Fruit fly (Drosophila melanogaster) whole organism, embryonic: Measurements from ENCODE around the gene hiro.

ENCODE experiments used
- Atf-2 ChIP-seq: fragments of 200-800 bp; sonication (Bioruptor generic); optimal IDR thresholded peaks from 2 replicates; lab custom pipeline; 2016; ENCODE audit warnings: missing biosample characterization, missing genetic modification characterization
- C15 ChIP-seq: fragments of 200-800 bp; sonication (Bioruptor generic); IDR thresholded peaks from 3 replicates; pipeline ENCODE4 v1.3.6; 2022; ENCODE audit warnings: missing biosample characterization, missing genetic modification characterization
- CG10209 ChIP-seq: fragments of 200-800 bp; sonication (Bioruptor generic); optimal IDR thresholded peaks from 3 replicates; lab custom pipeline; 2017; ENCODE audit warnings: missing biosample characterization, mild to moderate bottlenecking, missing genetic modification characterization, missing genetic modification reagents
- CG10274 ChIP-seq: fragments of 200-800 bp; sonication (Bioruptor generic); optimal IDR thresholded peaks from 3 replicates; lab custom pipeline; 2017; ENCODE audit warnings: missing biosample characterization, mild to moderate bottlenecking, missing genetic modification characterization
- CG11093 ChIP-seq: fragments of 200-800 bp; sonication (Bioruptor generic); IDR thresholded peaks from 3 replicates; pipeline ENCODE4 v1.3.6; 2022; ENCODE audit warnings: missing biosample characterization, missing genetic modification characterization
- CG11560 ChIP-seq: fragments of 200-800 bp; sonication (Bioruptor generic); IDR thresholded peaks from 3 replicates; pipeline ENCODE4 v1.3.6; 2022; ENCODE audit warnings: missing biosample characterization, missing genetic modification characterization
- CG12071 ChIP-seq: fragments of 200-800 bp; sonication (Bioruptor generic); optimal IDR thresholded peaks from 3 replicates; lab custom pipeline; 2018; ENCODE audit warnings: missing biosample characterization, mild to moderate bottlenecking, missing genetic modification characterization
- CG12219 ChIP-seq: fragments of 200-800 bp; sonication (Bioruptor generic); optimal IDR thresholded peaks from 3 replicates; lab custom pipeline; 2018; ENCODE audit warnings: missing biosample characterization, mild to moderate bottlenecking, missing genetic modification characterization
- CG12299 ChIP-seq: fragments of 200-800 bp; sonication (Bioruptor generic); optimal IDR thresholded peaks from 2 replicates; lab custom pipeline; 2018; ENCODE audit warnings: missing biosample characterization, mild to moderate bottlenecking, missing genetic modification characterization
- CG12942 ChIP-seq: fragments of 200-800 bp; sonication (Bioruptor generic); optimal IDR thresholded peaks from 3 replicates; lab custom pipeline; 2016; ENCODE audit warnings: missing biosample characterization, missing genetic modification characterization
- CG13775 ChIP-seq: fragments of 200-800 bp; sonication (Bioruptor generic); optimal IDR thresholded peaks from 3 replicates; lab custom pipeline; 2017; ENCODE audit warnings: missing biosample characterization, mild to moderate bottlenecking, missing genetic modification characterization
- CG18262 ChIP-seq: fragments of 200-800 bp; optimal IDR thresholded peaks from 3 replicates; lab custom pipeline; 2019; ENCODE audit warnings: missing biosample characterization, mild to moderate bottlenecking, missing genetic modification characterization, moderate library complexity
- CG2120 ChIP-seq: fragments of 200-800 bp; sonication (Bioruptor generic); optimal IDR thresholded peaks from 3 replicates; lab custom pipeline; 2016; ENCODE audit warnings: missing biosample characterization, missing genetic modification characterization
- CG31441 ChIP-seq: fragments of 200-800 bp; sonication (Bioruptor generic); IDR thresholded peaks from 2 replicates; pipeline ENCODE4 v1.3.6; 2022; ENCODE audit warnings: missing biosample characterization, missing genetic modification characterization
- CG34422 ChIP-seq: fragments of 200-800 bp; sonication (Bioruptor generic); IDR thresholded peaks from 3 replicates; pipeline ENCODE4 v1.3.6; 2022; ENCODE audit warnings: missing biosample characterization, missing genetic modification characterization
- CG3838 ChIP-seq: fragments of 200-800 bp; sonication (Bioruptor generic); optimal IDR thresholded peaks from 3 replicates; lab custom pipeline; 2016; ENCODE audit warnings: missing biosample characterization, missing genetic modification characterization
- CG3847 ChIP-seq: fragments of 200-800 bp; sonication (Bioruptor generic); IDR thresholded peaks from 2 replicates; pipeline ENCODE4 v1.3.6; 2022; ENCODE audit warnings: missing biosample characterization, missing genetic modification characterization
- CG3995 ChIP-seq: fragments of 200-800 bp; sonication (Bioruptor generic); optimal IDR thresholded peaks from 3 replicates; lab custom pipeline; 2016; ENCODE audit warnings: missing biosample characterization, missing genetic modification characterization
- CG4424 ChIP-seq: fragments of 200-800 bp; sonication (Bioruptor generic); optimal IDR thresholded peaks from 3 replicates; lab custom pipeline; 2016; ENCODE audit warnings: missing biosample characterization, missing genetic modification characterization
- CG7786 ChIP-seq: fragments of 200-800 bp; sonication (Bioruptor generic); optimal IDR thresholded peaks from 2 replicates; lab custom pipeline; 2016; ENCODE audit warnings: missing biosample characterization, missing genetic modification characterization
- CkIIα-i1 ChIP-seq: fragments of 200-800 bp; sonication (Bioruptor generic); IDR thresholded peaks from 2 replicates; pipeline ENCODE4 v1.3.6; 2022; ENCODE audit warnings: missing biosample characterization, missing genetic modification characterization
- Dip2 ChIP-seq: fragments of 200-800 bp; sonication (Bioruptor generic); IDR thresholded peaks from 2 replicates; pipeline ENCODE4 v1.3.6; 2022; ENCODE audit warnings: missing biosample characterization, missing genetic modification characterization
- E2f2 ChIP-seq: fragments of 200-800 bp; sonication (Bioruptor generic); IDR thresholded peaks from 2 replicates; pipeline ENCODE4 v1.3.6; 2022; ENCODE audit warnings: missing biosample characterization, missing genetic modification characterization
- Hand ChIP-seq: fragments of 200-800 bp; sonication (Bioruptor generic); optimal IDR thresholded peaks from 2 replicates; lab custom pipeline; 2017; ENCODE audit warnings: mild to moderate bottlenecking, missing biosample characterization, missing genetic modification reagents, missing genetic modification characterization
- NC2α ChIP-seq: fragments of 200-800 bp; sonication (Bioruptor generic); optimal IDR thresholded peaks from 2 replicates; lab custom pipeline; 2016; ENCODE audit warnings: missing biosample characterization, missing genetic modification characterization
- NK7.1 ChIP-seq: fragments of 200-800 bp; sonication (Bioruptor generic); optimal IDR thresholded peaks from 3 replicates; lab custom pipeline; 2016; ENCODE audit warnings: missing biosample characterization, missing genetic modification characterization
- Nf-YC ChIP-seq: fragments of 200-800 bp; optimal IDR thresholded peaks from 3 replicates; lab custom pipeline; 2019; ENCODE audit warnings: missing biosample characterization, mild to moderate bottlenecking, missing genetic modification characterization, moderate library complexity
- PHDP ChIP-seq: fragments of 200-800 bp; sonication (Bioruptor generic); optimal IDR thresholded peaks from 3 replicates; lab custom pipeline; 2018; ENCODE audit warnings: missing biosample characterization, mild to moderate bottlenecking, missing genetic modification characterization, moderate library complexity
- Spps ChIP-seq: fragments of 200-800 bp; sonication (Bioruptor generic); optimal IDR thresholded peaks from 2 replicates; lab custom pipeline; 2018; ENCODE audit warnings: missing biosample characterization, mild to moderate bottlenecking, missing genetic modification characterization
- ab ChIP-seq: fragments of 200-800 bp; sonication (Bioruptor generic); optimal IDR thresholded peaks from 2 replicates; lab custom pipeline; 2016; ENCODE audit warnings: missing biosample characterization, missing genetic modification characterization
- ac ChIP-seq: fragments of 200-800 bp; sonication (Bioruptor generic); optimal IDR thresholded peaks from 3 replicates; lab custom pipeline; 2017; ENCODE audit warnings: missing biosample characterization, mild to moderate bottlenecking, missing genetic modification characterization
- ara ChIP-seq: fragments of 200-800 bp; sonication (Bioruptor generic); IDR thresholded peaks from 2 replicates; pipeline ENCODE4 v1.3.6; 2022; ENCODE audit warnings: missing biosample characterization, missing genetic modification characterization
- cwo ChIP-seq: fragments of 200-800 bp; sonication (Bioruptor generic); optimal IDR thresholded peaks from 3 replicates; lab custom pipeline; 2017; ENCODE audit warnings: missing biosample characterization, missing genetic modification characterization, mild to moderate bottlenecking, moderate library complexity, missing genetic modification reagents
- en ChIP-seq: fragments of 200-800 bp; sonication (Bioruptor generic); optimal IDR thresholded peaks from 2 replicates; lab custom pipeline; 2016; ENCODE audit warnings: missing biosample characterization, missing genetic modification characterization
- esg ChIP-seq: fragments of 200-800 bp; sonication (Bioruptor generic); conservative IDR thresholded peaks from 2 replicates; pipeline ENCODE4 v1.3.6; 2022; ENCODE audit warnings: missing biosample characterization, missing genetic modification characterization
- exex ChIP-seq: fragments of 200-800 bp; sonication (Bioruptor generic); optimal IDR thresholded peaks from 4 replicates; lab custom pipeline; 2018; ENCODE audit warnings: missing biosample characterization, mild to moderate bottlenecking, missing genetic modification characterization, moderate library complexity
- gcm2 ChIP-seq: fragments of 200-800 bp; sonication (Bioruptor generic); optimal IDR thresholded peaks from 2 replicates; lab custom pipeline; 2016; ENCODE audit warnings: missing biosample characterization, missing genetic modification characterization
- gfzf ChIP-seq: fragments of 200-800 bp; sonication (Bioruptor generic); optimal IDR thresholded peaks from 2 replicates; lab custom pipeline; 2016; ENCODE audit warnings: missing biosample characterization, mild to moderate bottlenecking, missing genetic modification characterization, moderate library complexity
- grn ChIP-seq: fragments of 200-800 bp; sonication (Bioruptor generic); optimal IDR thresholded peaks from 3 replicates; lab custom pipeline; 2017; ENCODE audit warnings: missing biosample characterization, missing genetic modification characterization
- lmd ChIP-seq: fragments of 200-800 bp; sonication (Bioruptor generic); IDR thresholded peaks from 2 replicates; pipeline ENCODE4 v1.3.6; 2022; ENCODE audit warnings: missing biosample characterization, missing genetic modification characterization
- nerfin-2 ChIP-seq: fragments of 200-800 bp; sonication (Bioruptor generic); IDR thresholded peaks from 2 replicates; pipeline ENCODE4 v1.3.6; 2022; ENCODE audit warnings: missing biosample characterization, missing genetic modification characterization; ENCODE audit not compliant: partially characterized antibody
- org-1 ChIP-seq: fragments of 200-800 bp; sonication (Bioruptor generic); optimal IDR thresholded peaks from 2 replicates; lab custom pipeline; 2017; ENCODE audit warnings: missing biosample characterization, missing genetic modification characterization
- rib ChIP-seq: fragments of 200-800 bp; sonication (Bioruptor generic); IDR thresholded peaks from 2 replicates; pipeline ENCODE4 v1.3.6; 2022; ENCODE audit warnings: missing biosample characterization, missing genetic modification characterization
- salm ChIP-seq: fragments of 200-800 bp; sonication (Bioruptor generic); optimal IDR thresholded peaks from 2 replicates; lab custom pipeline; 2018; ENCODE audit warnings: missing biosample characterization, mild to moderate bottlenecking, missing genetic modification characterization
- sisA ChIP-seq: fragments of 200-800 bp; sonication (Bioruptor generic); IDR thresholded peaks from 2 replicates; pipeline ENCODE4 v1.3.6; 2022; ENCODE audit warnings: missing biosample characterization, missing genetic modification characterization
- sr ChIP-seq: fragments of 200-800 bp; sonication (Bioruptor generic); IDR thresholded peaks from 3 replicates; pipeline ENCODE4 v1.3.6; 2022; ENCODE audit warnings: missing biosample characterization, missing genetic modification characterization
- tap ChIP-seq: fragments of 200-800 bp; optimal IDR thresholded peaks from 3 replicates; lab custom pipeline; 2019; ENCODE audit warnings: missing biosample characterization, mild to moderate bottlenecking, missing genetic modification characterization, moderate library complexity
- trem ChIP-seq: fragments of 200-800 bp; optimal IDR thresholded peaks from 3 replicates; lab custom pipeline; 2019; ENCODE audit warnings: missing biosample characterization, mild to moderate bottlenecking, missing genetic modification characterization, moderate library complexity
- trh ChIP-seq: fragments of 200-800 bp; sonication (Bioruptor generic); optimal IDR thresholded peaks from 2 replicates; lab custom pipeline; 2016; ENCODE audit warnings: missing biosample characterization, missing genetic modification characterization
- tx ChIP-seq: fragments of 200-800 bp; sonication (Bioruptor generic); optimal IDR thresholded peaks from 2 replicates; lab custom pipeline; 2016; ENCODE audit warnings: missing biosample characterization, missing genetic modification characterization
- unpg ChIP-seq: fragments of 200-800 bp; sonication (Bioruptor generic); optimal IDR thresholded peaks from 3 replicates; lab custom pipeline; 2018; ENCODE audit warnings: missing biosample characterization, mild to moderate bottlenecking, missing genetic modification characterization, moderate library complexity

Gene hiro

dm6 chr3L:699368-700150, 11.8 kb upstream of the hiro start (continued):
- TF ChIP-seq trh (GFP tag; lab: Kevin White, UChicago) (no peak), esg (GFP tag; lab: Robert Waterston, UW) (peak; percentile 29; the same call in 1 of the 2 replicates), ab (GFP tag; lab: Kevin White, UChicago) (no peak), CG7786 (GFP tag; lab: Kevin White, UChicago) (peak; percentile 35), Hand (GFP tag; lab: Kevin White, UChicago) (peak; percentile 3), Atf-2 (GFP tag; lab: Kevin White, UChicago) (peak; percentile 9), CG12219 (GFP tag; lab: Kevin White, UChicago) (no peak), NC2α (GFP tag; lab: Kevin White, UChicago) (no peak), sr (GFP tag; lab: Robert Waterston, UW) (no peak), en (GFP tag; lab: Kevin White, UChicago) (no peak), tx (GFP tag; lab: Kevin White, UChicago) (no peak), CG3995 (GFP tag; lab: Kevin White, UChicago) (no peak), CG4424 (GFP tag; lab: Kevin White, UChicago) (no peak), CkIIα-i1 (no peak), CG12942 (no peak), CG18262 (tag; lab: Kevin White, UChicago) (peak; percentile 61), rib (GFP tag; lab: Robert Waterston, UW) (no peak), lmd (0 out of 2 replicates have a peak, but pooled peaks have one; percentile 9), salm (tag; lab: Kevin White, UChicago) (no peak), CG12071 (GFP tag; lab: Kevin White, UChicago) (no peak), CG12299 (tag; lab: Kevin White, UChicago) (no peak), ac (GFP tag; lab: Kevin White, UChicago) (no peak), C15 (no peak), CG2120 (GFP tag; lab: Kevin White, UChicago) (peak; percentile 63), CG31441 (GFP tag; lab: Robert Waterston, UW) (0 out of 2 replicates have a peak, but pooled peaks have one; percentile 45), trem (tag; lab: Kevin White, UChicago) (no peak), CG3847 (GFP tag; lab: Robert Waterston, UW) (no peak), NK7.1 (GFP tag; lab: Kevin White, UChicago) (no peak), gcm2 (GFP tag; lab: Kevin White, UChicago) (no peak), unpg (GFP tag; lab: Kevin White, UChicago) (peak; percentile 38), gfzf (GFP tag; lab: Kevin White, UChicago) (no peak), Spps (tag; lab: Kevin White, UChicago) (no peak), Dip2 (GFP tag; lab: Robert Waterston, UW) (no peak), PHDP (peak; percentile 30), ara (GFP tag; lab: Robert Waterston, UW) (no peak), nerfin-2 (GFP tag; lab: Robert Waterston, UW) (no peak), CG10209 (GFP tag; lab: Kevin White, UChicago) (peak; percentile 97), CG13775 (GFP tag; lab: Kevin White, UChicago) (peak; percentile 60), org-1 (GFP tag; lab: Kevin White, UChicago) (no peak), Nf-YC (tag; lab: Kevin White, UChicago) (peak; percentile 23), cwo (GFP tag; lab: Kevin White, UChicago) (no peak), sisA (no peak), CG34422 (GFP tag; lab: Robert Waterston, UW) (no peak; the same call in 2 of the 3 replicates), E2f2 (GFP tag; lab: Robert Waterston, UW) (no peak), tap (tag; lab: Kevin White, UChicago) (no peak), exex (no peak), CG11093 (GFP tag; lab: Robert Waterston, UW) (no peak), grn (GFP tag; lab: Kevin White, UChicago) (no peak), CG10274 (GFP tag; lab: Kevin White, UChicago) (no peak), CG11560 (tag; lab: Robert Waterston, UW) (no peak), CG3838 (GFP tag; lab: Kevin White, UChicago) (no peak)
